Worm (Caenorhabditis elegans): ENCODE data around the gene glb-29.

The glb-29 gene

ce11 chrII:11976727-11977259 is 32.1 kb upstream of the glb-29 start:
- TF ChIP-seq W03F9.2 (tag; optimal IDR thresholded peaks at IDR 0.05): no peak
- TF ChIP-seq him-1 (tag; optimal IDR thresholded peaks at IDR 0.05): no peak
- no peak for TF ChIP-seq dao-5 (tag; optimal IDR thresholded peaks at IDR 0.05)

- TF ChIP-seq dao-5 (tag; optimal IDR thresholded peaks at IDR 0.05): no peak
- TF ChIP-seq him-1 (tag; optimal IDR thresholded peaks at IDR 0.05): no peak
- TF ChIP-seq W03F9.2 (tag; optimal IDR thresholded peaks at IDR 0.05): no peak
These were observed 31.5 kb upstream of the glb-29 start, which contains the start of gene Y17G7B.21 for ce11 chrII:11977363-11977762. TSS of gene Y17G7B.21 (minus strand) at chrII:11977661.

ce11 chrII:11978478-11978877 is 30.4 kb upstream of the glb-29 start:
- no peak for TF ChIP-seq dao-5 (tag; optimal IDR thresholded peaks at IDR 0.05)
- TF ChIP-seq him-1 (tag; optimal IDR thresholded peaks at IDR 0.05): no peak
- TF ChIP-seq W03F9.2 (tag; optimal IDR thresholded peaks at IDR 0.05): no peak

ce11 chrII:11978920-11979319 is 30.0 kb upstream of the glb-29 start:
- TF ChIP-seq dao-5 (tag; optimal IDR thresholded peaks at IDR 0.05) (no peak), him-1 (tag; optimal IDR thresholded peaks at IDR 0.05) (no peak), W03F9.2 (tag; optimal IDR thresholded peaks at IDR 0.05) (no peak)

- TF ChIP-seq W03F9.2 (tag; optimal IDR thresholded peaks at IDR 0.05) (no peak), him-1 (tag; optimal IDR thresholded peaks at IDR 0.05) (no peak), dao-5 (tag; optimal IDR thresholded peaks at IDR 0.05) (no peak)
These were observed 29.3 kb upstream of the glb-29 start, which contains the start of the genes ash-2 and Y17G7B.20 for ce11 chrII:11979449-11980095. TSS of gene ash-2 (plus strand) at chrII:11979838. TSS of gene Y17G7B.20 (minus strand) at chrII:11979844.

- TF ChIP-seq W03F9.2 (tag; optimal IDR thresholded peaks at IDR 0.05) (peak; percentile 93), him-1 (tag; optimal IDR thresholded peaks at IDR 0.05) (peak; percentile 72), dao-5 (tag; optimal IDR thresholded peaks at IDR 0.05) (no peak)
These were observed 28.8 kb upstream of the glb-29 start for ce11 chrII:11980110-11980509.

- TF ChIP-seq W03F9.2 (tag; optimal IDR thresholded peaks at IDR 0.05) (no peak), him-1 (tag; optimal IDR thresholded peaks at IDR 0.05) (no peak), dao-5 (tag; optimal IDR thresholded peaks at IDR 0.05) (no peak)
These were observed 20.1 kb upstream of the glb-29 start, which contains the start of gene Y17G7B.3 for ce11 chrII:11988724-11989123. TSS of gene Y17G7B.3 (plus strand) at chrII:11989024.

ce11 chrII:11992701-11993100 is 16.2 kb upstream of the glb-29 start, which contains the start of gene dhps-1:
TSS of gene dhps-1 (plus strand) at chrII:11993001.
- no peak for TF ChIP-seq dao-5 (tag; optimal IDR thresholded peaks at IDR 0.05)
- no peak for TF ChIP-seq him-1 (tag; optimal IDR thresholded peaks at IDR 0.05)
- no peak for TF ChIP-seq W03F9.2 (tag; optimal IDR thresholded peaks at IDR 0.05)

ce11 chrII:11994940-11995339 is 13.9 kb upstream of the glb-29 start:
- no peak for TF ChIP-seq dao-5 (tag; optimal IDR thresholded peaks at IDR 0.05)
- no peak for TF ChIP-seq him-1 (tag; optimal IDR thresholded peaks at IDR 0.05)
- TF ChIP-seq W03F9.2 (tag; optimal IDR thresholded peaks at IDR 0.05): no peak

- TF ChIP-seq W03F9.2 (tag; optimal IDR thresholded peaks at IDR 0.05) (no peak), him-1 (tag; optimal IDR thresholded peaks at IDR 0.05) (no peak), dao-5 (tag; optimal IDR thresholded peaks at IDR 0.05) (no peak)
These were observed 10.0 kb upstream of the glb-29 start, which contains the start of gene Y17G7B.23 for ce11 chrII:11998903-11999302. TSS of gene Y17G7B.23 (plus strand) at chrII:11999203.

ce11 chrII:12005981-12006380 is 2.9 kb upstream of the glb-29 start:
- TF ChIP-seq W03F9.2 (tag; optimal IDR thresholded peaks at IDR 0.05) (no peak), dao-5 (tag; optimal IDR thresholded peaks at IDR 0.05) (no peak), him-1 (tag; optimal IDR thresholded peaks at IDR 0.05) (no peak)

ce11 chrII:12006575-12007098 is 2.2 kb upstream of the glb-29 start, which contains the start of gene mcm-2:
TSS of gene mcm-2 (minus strand) at chrII:12006625.
- TF ChIP-seq him-1 (tag; optimal IDR thresholded peaks at IDR 0.05): no peak
- TF ChIP-seq W03F9.2 (tag; optimal IDR thresholded peaks at IDR 0.05): peak; percentile 70

ce11 chrII:12023315-12023878 is 14.5 kb downstream of the glb-29 start, which contains the start of gene Y17G7B.12:
TSS of gene Y17G7B.12 (plus strand) at chrII:12023861.
- TF ChIP-seq W03F9.2 (tag; optimal IDR thresholded peaks at IDR 0.05): no peak
- no peak for TF ChIP-seq dao-5 (tag; optimal IDR thresholded peaks at IDR 0.05)
- no peak for TF ChIP-seq him-1 (tag; optimal IDR thresholded peaks at IDR 0.05)

ce11 chrII:12027697-12028245 is 18.9 kb downstream of the glb-29 start, which contains the start of gene Y17G7B.8:
TSS of gene Y17G7B.8 (minus strand) at chrII:12027747.
- TF ChIP-seq W03F9.2 (tag; optimal IDR thresholded peaks at IDR 0.05): no peak
